Worm (Caenorhabditis elegans) whole organism, midembryonic: ENCODE data around the gene srpa-72.

Experiments
- T22C8.4 ChIP-seq: fragments of 200-800 bp; sonication (Bioruptor generic); IDR thresholded peaks from 2 replicates; pipeline ENCODE4 v1.3.6; 2022; ENCODE audit warnings: missing genetic modification characterization, missing compliant biosample characterization
- cog-1 ChIP-seq: sonication (generic microtip); optimal IDR thresholded peaks from 2 replicates; lab custom pipeline; 2016; ENCODE audit warnings: missing genetic modification characterization, missing compliant biosample characterization
- flt-1 ChIP-seq: fragments of 200-800 bp; sonication (Bioruptor generic); IDR thresholded peaks from 2 replicates; pipeline ENCODE4 v1.3.6; 2022; ENCODE audit warnings: missing genetic modification characterization, missing compliant biosample characterization
- klf-2 ChIP-seq: fragments of 200-800 bp; sonication (Bioruptor generic); conservative IDR thresholded peaks from 2 replicates; pipeline ENCODE4 v1.3.6; 2022; ENCODE audit warnings: missing genetic modification reagents, missing genetic modification characterization, missing compliant biosample characterization
- med-1 ChIP-seq: sonication (generic microtip); optimal IDR thresholded peaks from 2 replicates; lab custom pipeline; 2017; ENCODE audit warnings: missing genetic modification characterization, mild to moderate bottlenecking, missing compliant biosample characterization, antibody characterized with exemption, missing genetic modification reagents; ENCODE audit not compliant: insufficient read depth
- ref-1 ChIP-seq: fragments of 200-800 bp; sonication (Bioruptor generic); conservative IDR thresholded peaks from 2 replicates; pipeline ENCODE4 v1.3.6; 2022; ENCODE audit warnings: missing genetic modification reagents, missing genetic modification characterization, missing compliant biosample characterization
- tab-1 ChIP-seq: fragments of 200-800 bp; sonication (Bioruptor generic); IDR thresholded peaks from 2 replicates; pipeline ENCODE4 v1.3.6; 2022; ENCODE audit warnings: missing genetic modification characterization, missing compliant biosample characterization
- ztf-23 ChIP-seq: fragments of 200-800 bp; sonication (Bioruptor generic); IDR thresholded peaks from 2 replicates; pipeline ENCODE4 v1.3.6; 2022; ENCODE audit warnings: missing genetic modification reagents, missing genetic modification characterization, missing compliant biosample characterization
- ztf-29 ChIP-seq: fragments of 200-800 bp; sonication (Bioruptor generic); IDR thresholded peaks from 2 replicates; pipeline ENCODE4 v1.3.6; 2022; ENCODE audit warnings: missing genetic modification reagents, missing genetic modification characterization, missing compliant biosample characterization

Gene srpa-72

DNA sequence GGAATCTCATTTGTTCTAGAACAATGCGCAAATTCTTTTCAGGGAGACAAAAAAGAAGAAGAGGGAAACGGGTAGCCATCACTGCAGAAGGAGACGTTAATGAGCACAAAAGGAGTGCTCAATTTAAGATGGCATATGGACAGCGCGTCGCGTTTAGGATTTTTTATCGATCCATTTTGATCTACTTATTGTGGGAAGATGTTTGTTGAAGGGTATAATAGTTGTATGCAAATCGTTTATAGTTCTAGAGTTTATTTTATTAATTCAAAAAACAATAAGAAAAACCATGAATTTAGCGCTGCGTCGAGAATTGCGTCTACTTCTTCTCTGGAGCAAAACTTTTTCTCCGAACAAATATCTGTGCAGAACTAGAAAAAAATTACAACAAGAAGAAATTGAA lies 13.7 kb upstream of the srpa-72 start, which contains the start of gene sdz-9:
Gene sdz-9, minus strand, starts transcription at position 101 of the 400 bp plus-strand sequence.
- TF ChIP-seq ztf-23 (GFP tag; lab: Robert Waterston, UW) (no peak), klf-2 (GFP tag; lab: Robert Waterston, UW) (no peak), tab-1 (GFP tag; lab: Robert Waterston, UW) (no peak), ref-1 (no peak), ztf-29 (no peak), cog-1 (no peak), T22C8.4 (GFP tag; lab: Robert Waterston, UW) (no peak), flt-1 (GFP tag; lab: Robert Waterston, UW) (no peak), med-1 (GFP tag; lab: Kevin White, UChicago) (no peak)

DNA sequence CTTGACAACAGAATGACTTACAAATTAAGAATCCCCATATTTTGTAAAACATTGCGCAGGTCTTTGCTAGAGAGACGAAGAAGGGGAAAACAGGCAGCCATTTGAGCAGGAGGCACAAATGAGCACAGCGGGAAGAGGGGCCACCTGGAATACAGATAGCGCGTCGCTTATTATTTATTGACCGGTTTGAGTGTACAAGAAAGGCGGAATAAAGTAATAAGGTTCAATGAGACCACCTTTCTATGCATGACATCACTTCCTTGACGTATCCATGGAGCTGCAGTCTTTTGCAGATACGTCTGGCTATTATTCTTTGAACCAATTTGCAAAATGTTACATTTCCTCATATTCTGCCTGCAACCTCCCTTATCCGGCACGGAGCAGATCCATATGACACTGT lies 12.4 kb upstream of the srpa-72 start, which contains the start of gene fbxb-111:
Gene fbxb-111, minus strand, starts transcription at position 101 of the 400 bp plus-strand sequence.
- TF ChIP-seq T22C8.4 (GFP tag; lab: Robert Waterston, UW): no peak
- no peak for TF ChIP-seq med-1 (GFP tag; lab: Kevin White, UChicago)
- TF ChIP-seq ref-1: no peak
- no peak for TF ChIP-seq flt-1 (GFP tag; lab: Robert Waterston, UW)
- TF ChIP-seq ztf-29: no peak
- TF ChIP-seq tab-1 (GFP tag; lab: Robert Waterston, UW): no peak
- TF ChIP-seq klf-2 (GFP tag; lab: Robert Waterston, UW): no peak
- TF ChIP-seq cog-1: no peak
- TF ChIP-seq ztf-23 (GFP tag; lab: Robert Waterston, UW): no peak

DNA sequence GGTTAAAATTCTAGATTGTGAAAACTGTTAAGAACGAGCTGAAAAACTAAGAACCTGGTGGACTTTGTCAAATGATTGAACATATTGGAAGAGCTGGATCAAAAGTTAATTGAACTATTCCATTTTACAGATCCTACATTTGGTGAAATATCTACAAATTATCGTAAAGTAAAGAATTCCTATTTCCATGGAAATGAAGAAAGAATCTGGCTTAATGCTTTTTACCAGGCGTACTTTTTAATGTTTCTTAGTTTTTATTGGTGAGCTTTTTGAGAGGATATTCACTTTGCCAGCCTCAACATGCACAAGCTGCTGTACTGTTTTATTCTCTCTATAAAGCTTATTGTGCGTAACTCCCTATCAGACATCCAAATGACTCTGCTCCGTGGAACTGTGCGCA lies 9.4 kb upstream of the srpa-72 start, which contains the start of gene F08D12.4:
Gene F08D12.4, plus strand, starts transcription at position 301 of the 400 bp plus-strand sequence.
- TF ChIP-seq ztf-23 (GFP tag; lab: Robert Waterston, UW) (no peak), ref-1 (no peak), T22C8.4 (GFP tag; lab: Robert Waterston, UW) (no peak), tab-1 (GFP tag; lab: Robert Waterston, UW) (no peak), med-1 (GFP tag; lab: Kevin White, UChicago) (no peak)

DNA sequence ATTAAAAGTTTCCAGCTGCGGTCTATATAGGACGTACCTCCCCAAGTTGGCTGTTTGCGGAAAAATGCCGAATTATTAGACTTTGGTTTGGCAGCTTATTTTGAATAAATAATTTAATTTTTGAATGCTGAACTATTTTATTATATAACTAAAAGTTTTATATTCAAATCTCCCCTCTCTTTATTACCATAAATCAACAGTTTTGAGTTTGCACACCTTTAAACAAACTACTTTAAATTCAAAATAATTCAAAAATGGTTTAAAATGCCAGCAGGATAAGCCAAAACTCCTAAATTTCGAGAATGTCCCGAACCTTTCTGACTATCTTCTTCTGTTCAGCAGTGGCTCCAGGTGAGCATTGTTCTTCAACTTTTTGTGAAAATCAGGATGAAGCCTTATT lies 8.0 kb upstream of the srpa-72 start, which contains the start of gene F08D12.3:
Gene F08D12.3, plus strand, starts transcription at position 301 of the 400 bp plus-strand sequence.
- TF ChIP-seq ref-1 (no peak), flt-1 (GFP tag; lab: Robert Waterston, UW) (no peak), ztf-29 (no peak), klf-2 (GFP tag; lab: Robert Waterston, UW) (no peak), cog-1 (no peak), T22C8.4 (GFP tag; lab: Robert Waterston, UW) (no peak), med-1 (GFP tag; lab: Kevin White, UChicago) (no peak), ztf-23 (GFP tag; lab: Robert Waterston, UW) (no peak), tab-1 (GFP tag; lab: Robert Waterston, UW) (no peak)

DNA sequence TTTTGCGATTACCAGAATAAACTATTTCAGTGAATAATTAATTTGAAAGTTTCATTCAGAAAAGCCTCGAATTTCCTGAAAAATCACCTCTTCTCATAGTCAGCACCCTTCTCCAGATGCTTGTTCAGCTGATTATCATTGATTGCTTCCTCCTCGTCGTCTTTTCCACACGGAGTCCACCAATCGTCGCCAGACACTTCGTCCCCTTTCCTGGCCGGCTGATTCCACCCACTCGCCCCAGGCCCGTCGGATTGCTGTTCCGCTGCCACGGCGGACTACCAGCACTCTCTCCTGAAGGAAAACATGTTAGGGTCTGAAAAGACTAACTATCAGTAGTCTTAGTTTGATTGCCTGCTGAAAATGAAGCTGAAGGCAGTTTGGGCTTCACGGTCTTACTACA lies 6.5 kb upstream of the srpa-72 start:
- TF ChIP-seq med-1 (GFP tag; lab: Kevin White, UChicago) (no peak), klf-2 (GFP tag; lab: Robert Waterston, UW) (no peak), flt-1 (GFP tag; lab: Robert Waterston, UW) (no peak), tab-1 (GFP tag; lab: Robert Waterston, UW) (no peak), ztf-23 (GFP tag; lab: Robert Waterston, UW) (no peak), T22C8.4 (GFP tag; lab: Robert Waterston, UW) (no peak), ref-1 (no peak), cog-1 (no peak)

DNA sequence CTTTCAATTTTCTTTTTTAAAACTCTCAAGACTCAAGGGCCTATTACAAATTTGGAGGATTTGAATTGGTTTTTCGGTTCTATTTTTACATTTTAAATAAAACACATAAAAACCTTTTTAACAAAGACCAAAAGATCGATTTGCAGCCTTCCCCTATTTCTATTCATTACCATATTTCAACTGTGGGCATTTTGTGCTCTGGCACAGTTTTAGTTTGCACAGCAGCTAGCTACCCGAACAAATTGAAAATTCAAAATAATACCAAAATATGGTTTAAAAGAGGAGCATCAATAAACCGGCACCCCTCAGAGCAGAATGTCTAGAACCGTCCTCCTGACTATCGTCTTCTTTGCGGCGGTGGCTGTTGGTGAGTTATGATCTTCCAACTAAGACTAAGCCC lies 5.9 kb upstream of the srpa-72 start, which contains the start of gene F08D12.2:
Gene F08D12.2, plus strand, starts transcription at position 301 of the 400 bp plus-strand sequence.
- TF ChIP-seq cog-1 (no peak), med-1 (GFP tag; lab: Kevin White, UChicago) (no peak), ztf-29 (no peak), ref-1 (no peak), flt-1 (GFP tag; lab: Robert Waterston, UW) (no peak), tab-1 (GFP tag; lab: Robert Waterston, UW) (no peak), ztf-23 (GFP tag; lab: Robert Waterston, UW) (no peak), T22C8.4 (GFP tag; lab: Robert Waterston, UW) (no peak), klf-2 (GFP tag; lab: Robert Waterston, UW) (no peak)

DNA sequence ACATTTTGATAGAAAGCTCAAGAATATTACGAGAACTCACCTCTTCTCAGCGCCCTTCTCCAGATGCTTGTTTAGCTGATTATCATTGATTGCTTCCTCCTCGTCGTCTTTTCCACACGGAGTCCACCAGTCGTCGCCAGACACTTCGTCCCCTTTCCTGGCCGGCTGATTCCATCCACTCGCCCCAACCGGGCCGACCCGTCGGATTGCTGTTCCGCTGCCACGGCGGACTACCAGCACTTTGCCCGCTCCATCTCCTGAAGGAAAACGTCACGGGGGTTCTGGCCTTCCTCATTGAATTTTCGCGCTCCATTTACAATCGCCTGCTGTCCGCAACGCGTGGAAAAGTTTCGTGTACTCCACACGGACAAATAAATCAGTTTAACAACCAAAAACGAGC lies 3.9 kb upstream of the srpa-72 start:
- no peak for TF ChIP-seq ztf-23 (GFP tag; lab: Robert Waterston, UW)
- no peak for TF ChIP-seq T22C8.4 (GFP tag; lab: Robert Waterston, UW)
- TF ChIP-seq cog-1: no peak
- no peak for TF ChIP-seq ref-1
- TF ChIP-seq flt-1 (GFP tag; lab: Robert Waterston, UW): no peak
- TF ChIP-seq tab-1 (GFP tag; lab: Robert Waterston, UW): no peak
- no peak for TF ChIP-seq med-1 (GFP tag; lab: Kevin White, UChicago)
- TF ChIP-seq ztf-29: no peak
- TF ChIP-seq klf-2 (GFP tag; lab: Robert Waterston, UW): no peak

DNA sequence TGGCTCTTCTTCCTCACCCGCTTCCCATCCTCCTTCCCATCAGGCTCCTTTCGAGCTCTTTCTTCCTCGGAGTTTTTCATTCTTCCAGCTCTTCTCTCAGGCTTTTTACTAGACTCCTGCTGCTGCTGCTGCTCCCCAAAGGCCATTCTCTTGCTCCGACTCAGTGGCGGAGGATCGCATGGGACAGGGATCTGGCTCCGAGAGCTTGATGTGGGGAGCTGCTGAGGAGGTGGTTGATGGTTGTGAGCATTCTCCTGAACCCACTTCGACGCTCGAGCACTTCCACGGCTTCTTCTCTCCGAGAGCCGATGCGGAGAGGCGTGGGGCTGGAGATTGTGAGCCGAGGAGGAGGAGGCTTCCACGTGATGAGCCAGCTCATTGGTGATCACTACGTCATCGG lies 1.5 kb upstream of the srpa-72 start:
- TF ChIP-seq med-1 (GFP tag; lab: Kevin White, UChicago) (no peak), T22C8.4 (GFP tag; lab: Robert Waterston, UW) (no peak), ref-1 (no peak), ztf-29 (no peak), cog-1 (no peak), tab-1 (GFP tag; lab: Robert Waterston, UW) (no peak), flt-1 (GFP tag; lab: Robert Waterston, UW) (no peak), ztf-23 (GFP tag; lab: Robert Waterston, UW) (no peak), klf-2 (GFP tag; lab: Robert Waterston, UW) (no peak)

DNA sequence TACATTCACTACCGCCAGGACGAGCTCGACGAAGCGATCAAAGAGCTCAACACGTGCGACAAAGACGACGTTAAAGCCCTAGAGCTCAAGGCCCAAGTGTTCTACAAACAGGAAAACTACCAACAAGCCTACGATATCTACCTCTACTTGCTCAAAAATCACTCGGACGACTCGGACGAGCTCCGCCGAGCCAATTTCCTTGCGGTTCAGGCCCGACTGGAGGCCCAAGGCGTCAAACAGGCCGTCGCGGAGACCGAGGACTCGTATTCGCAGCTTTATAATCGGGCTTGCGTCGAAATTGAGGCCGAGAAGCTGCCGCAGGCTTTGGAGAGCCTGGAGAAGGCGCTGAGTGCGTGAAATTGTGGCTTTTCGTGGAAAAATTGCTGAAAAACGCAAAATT lies 568 bp downstream of the srpa-72 start:
- no peak for TF ChIP-seq med-1 (GFP tag; lab: Kevin White, UChicago)

DNA sequence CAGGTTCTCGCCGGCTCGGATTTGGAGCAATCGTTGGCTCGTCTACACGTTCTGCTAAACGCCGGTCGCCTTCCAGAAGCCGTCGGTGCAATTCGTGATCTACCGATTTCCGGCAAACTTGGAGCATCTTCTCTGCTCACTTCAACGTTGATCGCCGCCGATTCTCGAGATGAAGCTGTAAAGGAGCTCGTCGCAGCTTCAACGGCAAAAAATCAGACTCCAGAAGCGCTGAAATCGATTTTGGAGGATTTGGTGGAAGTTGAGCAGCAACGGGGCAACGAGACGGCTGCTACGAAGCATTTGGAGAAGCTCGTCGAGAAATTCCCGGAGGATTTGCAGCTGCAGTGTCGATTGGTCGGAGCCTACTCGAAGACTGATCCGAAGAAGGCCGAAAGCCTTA lies 4.4 kb downstream of the srpa-72 start:
- TF ChIP-seq klf-2 (GFP tag; lab: Robert Waterston, UW) (no peak), flt-1 (GFP tag; lab: Robert Waterston, UW) (no peak), cog-1 (no peak), ref-1 (no peak), T22C8.4 (GFP tag; lab: Robert Waterston, UW) (no peak), med-1 (GFP tag; lab: Kevin White, UChicago) (no peak), ztf-23 (GFP tag; lab: Robert Waterston, UW) (no peak)
